Fruit fly (Drosophila melanogaster) whole organism, embryonic: ENCODE data around the gene Nlg4.
A peak's percentile ranks its signal among the peaks of the same experiment; 100 is the strongest.

Source experiments
- Antp ChIP-seq: fragments of 200-800 bp; sonication (Bioruptor generic); optimal IDR thresholded peaks from 3 replicates; lab custom pipeline; 2016; ENCODE audit warnings: missing biosample characterization, missing genetic modification characterization
- Atf6 ChIP-seq: fragments of 200-800 bp; sonication (Bioruptor generic); IDR thresholded peaks from 2 replicates; pipeline ENCODE4 v1.3.6; 2022; ENCODE audit warnings: missing biosample characterization, missing genetic modification characterization
- B-H2 ChIP-seq: fragments of 200-800 bp; sonication (Bioruptor generic); optimal IDR thresholded peaks from 2 replicates; lab custom pipeline; 2018; ENCODE audit warnings: missing biosample characterization, mild to moderate bottlenecking, missing genetic modification characterization
- Bdp1 ChIP-seq: fragments of 200-800 bp; sonication (Bioruptor generic); optimal IDR thresholded peaks from 3 replicates; lab custom pipeline; 2016; ENCODE audit warnings: missing biosample characterization, missing genetic modification characterization
- C15 ChIP-seq: fragments of 200-800 bp; sonication (Bioruptor generic); IDR thresholded peaks from 3 replicates; pipeline ENCODE4 v1.3.6; 2022; ENCODE audit warnings: missing biosample characterization, missing genetic modification characterization
- CG10565 ChIP-seq: fragments of 200-800 bp; sonication (Bioruptor generic); optimal IDR thresholded peaks from 3 replicates; lab custom pipeline; 2016; ENCODE audit warnings: missing biosample characterization, mild to moderate bottlenecking, missing genetic modification characterization
- CG12659 ChIP-seq: fragments of 200-800 bp; sonication (Bioruptor generic); optimal IDR thresholded peaks from 3 replicates; lab custom pipeline; 2017; ENCODE audit warnings: mild to moderate bottlenecking, missing biosample characterization, missing genetic modification reagents, missing genetic modification characterization
- CG13894 ChIP-seq: fragments of 200-800 bp; sonication (Bioruptor generic); optimal IDR thresholded peaks from 3 replicates; lab custom pipeline; 2018; ENCODE audit warnings: missing biosample characterization, mild to moderate bottlenecking, missing genetic modification characterization, moderate library complexity
- CG15011 ChIP-seq: fragments of 200-800 bp; sonication (Bioruptor generic); optimal IDR thresholded peaks from 3 replicates; lab custom pipeline; 2018; ENCODE audit warnings: missing biosample characterization, mild to moderate bottlenecking, missing genetic modification characterization
- CG16815 ChIP-seq: fragments of 200-800 bp; sonication (Bioruptor generic); optimal IDR thresholded peaks from 3 replicates; lab custom pipeline; 2017; ENCODE audit warnings: missing biosample characterization, mild to moderate bottlenecking, missing genetic modification characterization
- CG33213 ChIP-seq: fragments of 200-800 bp; sonication (Bioruptor generic); optimal IDR thresholded peaks from 3 replicates; lab custom pipeline; 2016; ENCODE audit warnings: missing biosample characterization, missing genetic modification characterization
- CG33557 ChIP-seq: fragments of 200-800 bp; sonication (Bioruptor generic); optimal IDR thresholded peaks from 2 replicates; lab custom pipeline; 2019; ENCODE audit warnings: missing biosample characterization, mild to moderate bottlenecking, missing genetic modification characterization, moderate library complexity
- CG4328 ChIP-seq: fragments of 200-800 bp; sonication (Bioruptor generic); optimal IDR thresholded peaks from 3 replicates; lab custom pipeline; 2017; ENCODE audit warnings: missing biosample characterization, missing genetic modification reagents, missing genetic modification characterization
- CG4360 ChIP-seq: fragments of 200-800 bp; sonication (Bioruptor generic); IDR thresholded peaks from 2 replicates; pipeline ENCODE4 v1.3.6; 2022; ENCODE audit warnings: missing biosample characterization, missing genetic modification characterization
- CG5245 ChIP-seq: fragments of 200-800 bp; sonication (Bioruptor generic); optimal IDR thresholded peaks from 3 replicates; lab custom pipeline; 2016; ENCODE audit warnings: missing biosample characterization, missing genetic modification characterization
- CG6254 ChIP-seq: fragments of 200-800 bp; sonication (Bioruptor generic); optimal IDR thresholded peaks from 3 replicates; lab custom pipeline; 2017; ENCODE audit warnings: mild to moderate bottlenecking, missing biosample characterization, missing genetic modification reagents, missing genetic modification characterization
- CG6854 ChIP-seq: fragments of 200-800 bp; sonication (Bioruptor generic); optimal IDR thresholded peaks from 3 replicates; lab custom pipeline; 2017; ENCODE audit warnings: missing biosample characterization, mild to moderate bottlenecking, missing genetic modification characterization
- CG7372 ChIP-seq: fragments of 200-800 bp; sonication (Bioruptor generic); IDR thresholded peaks from 2 replicates; pipeline ENCODE4 v1.3.6; 2022; ENCODE audit warnings: missing biosample characterization, missing genetic modification characterization
- CG7745 ChIP-seq: fragments of 200-800 bp; sonication (Bioruptor generic); optimal IDR thresholded peaks from 2 replicates; lab custom pipeline; 2018; ENCODE audit warnings: missing biosample characterization, mild to moderate bottlenecking, missing genetic modification characterization, moderate library complexity
- CG8089 ChIP-seq: fragments of 200-800 bp; sonication (Bioruptor generic); optimal IDR thresholded peaks from 3 replicates; lab custom pipeline; 2016; ENCODE audit warnings: missing biosample characterization, missing genetic modification characterization
- CrebB ChIP-seq: fragments of 200-800 bp; sonication (Bioruptor generic); optimal IDR thresholded peaks from 3 replicates; lab custom pipeline; 2018; ENCODE audit warnings: missing biosample characterization, mild to moderate bottlenecking, missing genetic modification characterization
- Dip3 ChIP-seq: fragments of 200-800 bp; sonication (Bioruptor generic); optimal IDR thresholded peaks from 3 replicates; lab custom pipeline; 2016; ENCODE audit warnings: missing biosample characterization, missing genetic modification characterization
- Ets65A ChIP-seq: fragments of 200-800 bp; sonication (Bioruptor generic); peaks from one replicate; lab custom pipeline; 2016; ENCODE audit warnings: missing biosample characterization, missing genetic modification characterization
- Gsc ChIP-seq: fragments of 200-800 bp; sonication (Bioruptor generic); IDR thresholded peaks from 2 replicates; pipeline ENCODE4 v1.3.6; 2022; ENCODE audit warnings: missing biosample characterization, missing genetic modification characterization
- H2.0 ChIP-seq: fragments of 200-800 bp; sonication (Bioruptor generic); IDR thresholded peaks from 2 replicates; pipeline ENCODE4 v1.3.6; 2022; ENCODE audit warnings: missing biosample characterization, missing genetic modification characterization
- Hey ChIP-seq: fragments of 200-800 bp; sonication (Bioruptor generic); optimal IDR thresholded peaks from 3 replicates; lab custom pipeline; 2018; ENCODE audit warnings: missing biosample characterization, mild to moderate bottlenecking, missing genetic modification characterization
- HmgZ ChIP-seq: fragments of 200-800 bp; sonication (Bioruptor generic); optimal IDR thresholded peaks from 2 replicates; lab custom pipeline; 2018; ENCODE audit warnings: missing biosample characterization, mild to moderate bottlenecking, missing genetic modification characterization
- Hr51 ChIP-seq, 2 experiments: fragments of 200-800 bp; sonication (Bioruptor generic); optimal IDR thresholded peaks; 2 replicates in 1 of 2; 3 replicates in 1 of 2; lab custom pipeline; 2016 to 2018; ENCODE audit warnings: missing biosample characterization in 2 of 2, missing genetic modification characterization in 2 of 2, mild to moderate bottlenecking in 1 of 2, moderate library complexity in 1 of 2
- Kr ChIP-seq: fragments of 200-800 bp; sonication (Bioruptor generic); optimal IDR thresholded peaks from 2 replicates; lab custom pipeline; 2017; ENCODE audit warnings: missing biosample characterization, mild to moderate bottlenecking, missing genetic modification characterization
- Lhr ChIP-seq: fragments of 200-800 bp; sonication (Bioruptor generic); optimal IDR thresholded peaks from 3 replicates; lab custom pipeline; 2017; ENCODE audit warnings: mild to moderate bottlenecking, missing biosample characterization, missing genetic modification reagents, missing genetic modification characterization
- Nf-YC ChIP-seq: fragments of 200-800 bp; optimal IDR thresholded peaks from 3 replicates; lab custom pipeline; 2019; ENCODE audit warnings: missing biosample characterization, mild to moderate bottlenecking, missing genetic modification characterization, moderate library complexity
- Six4 ChIP-seq: fragments of 200-800 bp; sonication (Bioruptor generic); optimal IDR thresholded peaks from 2 replicates; lab custom pipeline; 2016; ENCODE audit warnings: missing biosample characterization, missing genetic modification characterization
- ac ChIP-seq: fragments of 200-800 bp; sonication (Bioruptor generic); optimal IDR thresholded peaks from 3 replicates; lab custom pipeline; 2017; ENCODE audit warnings: missing biosample characterization, mild to moderate bottlenecking, missing genetic modification characterization
- caup ChIP-seq: fragments of 200-800 bp; sonication (Bioruptor generic); optimal IDR thresholded peaks from 3 replicates; lab custom pipeline; 2017; ENCODE audit warnings: missing biosample characterization, mild to moderate bottlenecking, missing genetic modification characterization, moderate library complexity; ENCODE audit not compliant: severe bottlenecking
- ems ChIP-seq: fragments of 200-800 bp; sonication (Bioruptor generic); optimal IDR thresholded peaks from 3 replicates; lab custom pipeline; 2016; ENCODE audit warnings: missing biosample characterization, missing genetic modification characterization
- fd3F ChIP-seq: fragments of 200-800 bp; sonication (Bioruptor generic); optimal IDR thresholded peaks from 2 replicates; lab custom pipeline; 2018; ENCODE audit warnings: missing biosample characterization, mild to moderate bottlenecking, missing genetic modification characterization, moderate library complexity
- grn ChIP-seq: fragments of 200-800 bp; sonication (Bioruptor generic); optimal IDR thresholded peaks from 3 replicates; lab custom pipeline; 2017; ENCODE audit warnings: missing biosample characterization, missing genetic modification characterization
- gro ChIP-seq: fragments of 200-800 bp; sonication (Bioruptor generic); optimal IDR thresholded peaks from 2 replicates; lab custom pipeline; 2016; ENCODE audit warnings: missing biosample characterization, missing genetic modification characterization
- hth ChIP-seq: fragments of >200 bp; optimal IDR thresholded peaks from 2 replicates; lab custom pipeline; 2017; ENCODE audit warnings: inconsistent platforms
- kah ChIP-seq: fragments of 200-800 bp; sonication (Bioruptor generic); optimal IDR thresholded peaks from 2 replicates; lab custom pipeline; 2018; ENCODE audit warnings: missing biosample characterization, mild to moderate bottlenecking, missing genetic modification characterization
- lab ChIP-seq: fragments of 200-800 bp; sonication (Bioruptor generic); optimal IDR thresholded peaks from 3 replicates; lab custom pipeline; 2017; ENCODE audit warnings: missing biosample characterization, missing genetic modification characterization, mild to moderate bottlenecking, moderate library complexity, missing genetic modification reagents
- luna ChIP-seq: fragments of 200-800 bp; sonication (Bioruptor generic); optimal IDR thresholded peaks from 2 replicates; lab custom pipeline; 2016; ENCODE audit warnings: missing biosample characterization, missing genetic modification characterization
- peb ChIP-seq: fragments of 200-800 bp; sonication (Bioruptor generic); IDR thresholded peaks from 2 replicates; pipeline ENCODE4 v1.3.6; 2022; ENCODE audit warnings: missing biosample characterization, missing genetic modification characterization
- ranshi ChIP-seq: fragments of 200-800 bp; sonication (Bioruptor generic); IDR thresholded peaks from 2 replicates; pipeline ENCODE4 v1.3.6; 2022; ENCODE audit warnings: missing biosample characterization, missing genetic modification characterization
- sna ChIP-seq: fragments of 200-800 bp; sonication (Bioruptor generic); IDR thresholded peaks from 2 replicates; pipeline ENCODE4 v1.3.6; 2022; ENCODE audit warnings: missing biosample characterization, missing genetic modification characterization; ENCODE audit not compliant: partially characterized antibody
- tna ChIP-seq: fragments of 200-800 bp; sonication (Bioruptor generic); IDR thresholded peaks from 2 replicates; pipeline ENCODE4 v1.3.6; 2022; ENCODE audit warnings: missing biosample characterization, missing genetic modification characterization; ENCODE audit not compliant: partially characterized antibody
- tup ChIP-seq: fragments of 200-800 bp; sonication (Bioruptor generic); optimal IDR thresholded peaks from 2 replicates; lab custom pipeline; 2016; ENCODE audit warnings: missing biosample characterization, mild to moderate bottlenecking, missing genetic modification characterization, moderate library complexity
- twi ChIP-seq: fragments of 200-800 bp; optimal IDR thresholded peaks from 2 replicates; lab custom pipeline; 2019; ENCODE audit warnings: missing biosample characterization, mild to moderate bottlenecking, missing genetic modification characterization, moderate library complexity
- tx ChIP-seq: fragments of 200-800 bp; sonication (Bioruptor generic); optimal IDR thresholded peaks from 2 replicates; lab custom pipeline; 2016; ENCODE audit warnings: missing biosample characterization, missing genetic modification characterization

Nlg4 gene

dm6 chr3R:20261225-20261968, 56.8 kb downstream of the Nlg4 start (continued):
- peak; percentile 23 for TF ChIP-seq luna (GFP tag; lab: Kevin White, UChicago)
- peak; percentile 88 for TF ChIP-seq CG15011
- TF ChIP-seq Ets65A (GFP tag; lab: Kevin White, UChicago): peak; percentile 93
- no peak for TF ChIP-seq Hey (tag; lab: Kevin White, UChicago)
- TF ChIP-seq B-H2 (GFP tag; lab: Kevin White, UChicago): peak; percentile 68
- peak; percentile 65 for TF ChIP-seq twi (tag; lab: Kevin White, UChicago)
- peak; percentile 60 for TF ChIP-seq tx
- TF ChIP-seq Lhr (GFP tag; lab: Kevin White, UChicago): peak; percentile 2
- TF ChIP-seq C15 (GFP tag; lab: Robert Waterston, UW): peak; percentile 61; the same call in 1 of the 3 replicates
- peak; percentile 92 for TF ChIP-seq caup (GFP tag; lab: Kevin White, UChicago)
- TF ChIP-seq CrebB: peak; percentile 84
- TF ChIP-seq CG8089 (GFP tag; lab: Kevin White, UChicago): no peak
- peak; percentile 49 for TF ChIP-seq Antp
- peak; percentile 84 for TF ChIP-seq CG7372 (GFP tag; lab: Robert Waterston, UW)
- peak; percentile 89 for TF ChIP-seq Dip3
- peak; percentile 25 to 90 for TF ChIP-seq Hr51 (GFP tag; optimal IDR thresholded peaks at IDR 0.05; lab: Kevin White, UChicago)
- TF ChIP-seq CG4328 (GFP tag; lab: Kevin White, UChicago): peak; percentile 65
- no peak for TF ChIP-seq CG4360
- TF ChIP-seq fd3F (GFP tag; lab: Kevin White, UChicago): peak; percentile 86
- TF ChIP-seq CG12659: peak; percentile 89
- TF ChIP-seq CG6854 (GFP tag; lab: Kevin White, UChicago): peak; percentile 81
- no peak for TF ChIP-seq Gsc (GFP tag; lab: Robert Waterston, UW)
- no peak for TF ChIP-seq peb
- TF ChIP-seq hth (lab: Kevin White, UChicago): no peak
- TF ChIP-seq CG33213 (GFP tag; lab: Kevin White, UChicago): no peak
- peak; percentile 76 for TF ChIP-seq ranshi (GFP tag; lab: Robert Waterston, UW)
- no peak for TF ChIP-seq sna (GFP tag; lab: Robert Waterston, UW)
- peak; percentile 54 for TF ChIP-seq CG5245 (GFP tag; lab: Kevin White, UChicago)
- TF ChIP-seq ems (GFP tag; lab: Kevin White, UChicago): peak; percentile 73
- no peak for TF ChIP-seq CG10565 (GFP tag; lab: Kevin White, UChicago)
- TF ChIP-seq CG7745: no peak
- TF ChIP-seq Atf6 (GFP tag; lab: Robert Waterston, UW): peak; percentile 93
- TF ChIP-seq tna (GFP tag; lab: Robert Waterston, UW): no peak
- peak; percentile 65 for TF ChIP-seq CG6254
- TF ChIP-seq grn (GFP tag; lab: Kevin White, UChicago): peak; percentile 60
- TF ChIP-seq CG33557 (GFP tag; lab: Kevin White, UChicago): peak; percentile 6
- peak; percentile 67 for TF ChIP-seq gro (GFP tag; lab: Kevin White, UChicago)
- peak; percentile 66 for TF ChIP-seq CG16815 (GFP tag; lab: Kevin White, UChicago)
- TF ChIP-seq Kr: no peak
- peak; percentile 66 for TF ChIP-seq kah (GFP tag; lab: Kevin White, UChicago)
- no peak for TF ChIP-seq tup (GFP tag; lab: Kevin White, UChicago)
- peak; percentile 79 for TF ChIP-seq H2.0 (GFP tag; lab: Robert Waterston, UW)
- TF ChIP-seq HmgZ: peak; percentile 93
- TF ChIP-seq CG13894 (tag; lab: Kevin White, UChicago): peak; percentile 87
- TF ChIP-seq lab: peak; percentile 97
- TF ChIP-seq Six4 (GFP tag; lab: Kevin White, UChicago): peak; percentile 67
- peak; percentile 45 for TF ChIP-seq Bdp1
- peak; percentile 73 for TF ChIP-seq Nf-YC (tag; lab: Kevin White, UChicago)
- TF ChIP-seq ac (GFP tag; lab: Kevin White, UChicago): no peak
